Worm (Caenorhabditis elegans) whole organism, L4 larva: Measurements from ENCODE around the gene tebp-1.

Experiments used
- F26F4.8 ChIP-seq: fragments of 200-800 bp; sonication (Bioruptor generic); conservative IDR thresholded peaks from 2 replicates; pipeline ENCODE4 v1.3.6; 2022; ENCODE audit warnings: missing genetic modification characterization, missing compliant biosample characterization
- F49E8.2 ChIP-seq: sonication (generic microtip); optimal IDR thresholded peaks from 2 replicates; lab custom pipeline; 2016; ENCODE audit warnings: missing compliant biosample characterization, mild to moderate bottlenecking, missing genetic modification characterization, borderline replicate concordance
- Y48G9A.11 ChIP-seq: fragments of 200-800 bp; sonication (Bioruptor generic); IDR thresholded peaks from 2 replicates; pipeline ENCODE4 v1.3.6; 2022; ENCODE audit warnings: missing genetic modification reagents, missing genetic modification characterization, missing compliant biosample characterization
- aha-1 ChIP-seq: fragments of 150-350 bp; peaks from one replicate; lab custom pipeline; 2014; ENCODE audit warnings: missing biosample characterization, missing genetic modification characterization
- aly-2 ChIP-seq: sonication (generic microtip); optimal IDR thresholded peaks from 2 replicates; lab custom pipeline; 2018; ENCODE audit warnings: missing biosample characterization, missing genetic modification characterization
- egl-27 ChIP-seq: sonication (generic microtip); optimal IDR thresholded peaks from 3 replicates; lab custom pipeline; 2017; ENCODE audit warnings: missing biosample characterization, missing genetic modification reagents, missing genetic modification characterization
- fos-1 ChIP-seq: fragments of 150-350 bp; optimal IDR thresholded peaks from 2 replicates; lab custom pipeline; 2014; ENCODE audit warnings: missing biosample characterization, missing genetic modification characterization
- lin-39 ChIP-seq: fragments of 150-350 bp; optimal IDR thresholded peaks from 2 replicates; lab custom pipeline; 2014; ENCODE audit warnings: missing biosample characterization, missing genetic modification reagents, missing genetic modification characterization
- mdt-29 ChIP-seq: fragments of 200-800 bp; sonication (Bioruptor generic); IDR thresholded peaks from 2 replicates; pipeline ENCODE4 v1.3.6; 2022; ENCODE audit warnings: missing genetic modification reagents, missing genetic modification characterization, missing compliant biosample characterization
- nhr-237 ChIP-seq: sonication (generic microtip); optimal IDR thresholded peaks from 2 replicates; lab custom pipeline; 2017; ENCODE audit warnings: missing biosample characterization, missing genetic modification characterization
- nhr-6 ChIP-seq: fragments of 150-350 bp; optimal IDR thresholded peaks from 2 replicates; lab custom pipeline; 2014; ENCODE audit warnings: missing biosample characterization, missing genetic modification characterization
- nhr-76 ChIP-seq: fragments of 150-350 bp; optimal IDR thresholded peaks from 2 replicates; lab custom pipeline; 2014; ENCODE audit warnings: missing biosample characterization, missing genetic modification characterization
- nhr-77 ChIP-seq: fragments of 150-350 bp; optimal IDR thresholded peaks from 2 replicates; lab custom pipeline; 2014; ENCODE audit warnings: missing biosample characterization, missing genetic modification characterization

- TF ChIP-seq lin-39 (no peak), egl-27 (tag; lab: Kevin White, UChicago) (no peak), nhr-237 (tag; lab: Kevin White, UChicago) (no peak), aha-1 (peak; percentile 11), fos-1 (tag; lab: Kevin White, UChicago) (no peak), nhr-6 (tag; lab: Kevin White, UChicago) (no peak), nhr-76 (tag; lab: Kevin White, UChicago) (no peak), F26F4.8 (no peak), F49E8.2 (tag; lab: Kevin White, UChicago) (no peak), mdt-29 (GFP tag; lab: Robert Waterston, UW) (no peak), Y48G9A.11 (GFP tag; lab: Robert Waterston, UW) (no peak), nhr-77 (tag; lab: Kevin White, UChicago) (no peak), aly-2 (tag; lab: Kevin White, UChicago) (no peak)
Observed at ce11 chrII:14318027-14318426, 43.8 kb upstream of the tebp-1 start, which contains the start of gene Y54G11A.14.
